Worm (Caenorhabditis elegans) whole organism, early embryonic: ENCODE results near the gene ulp-4.

ENCODE experiments used
- ama-1 ChIP-seq: fragments of 150-350 bp; optimal IDR thresholded peaks from 2 replicates; lab custom pipeline; 2014
- ets-7 ChIP-seq: sonication (generic microtip); optimal IDR thresholded peaks from 2 replicates; lab custom pipeline; 2016; ENCODE audit warnings: missing genotype, missing genetic modification characterization, missing compliant biosample characterization
- flt-1 ChIP-seq: fragments of 200-800 bp; sonication (Bioruptor generic); IDR thresholded peaks from 2 replicates; pipeline ENCODE4 v1.3.6; 2022; ENCODE audit warnings: missing genetic modification characterization, missing compliant biosample characterization
- hmbx-1 ChIP-seq: sonication (generic microtip); optimal IDR thresholded peaks from 2 replicates; lab custom pipeline; 2016; ENCODE audit warnings: mild to moderate bottlenecking, missing genetic modification characterization, missing compliant biosample characterization
- scrt-1 ChIP-seq: fragments of 200-800 bp; sonication (Bioruptor generic); IDR thresholded peaks from 2 replicates; pipeline ENCODE4 v1.3.6; 2022; ENCODE audit warnings: missing genetic modification characterization, missing compliant biosample characterization
- sea-1 ChIP-seq: fragments of 200-800 bp; sonication (Bioruptor generic); conservative IDR thresholded peaks from 2 replicates; pipeline ENCODE4 v1.3.6; 2022; ENCODE audit warnings: missing genetic modification characterization, missing compliant biosample characterization
- tra-4 ChIP-seq: sonication (generic microtip); optimal IDR thresholded peaks from 2 replicates; lab custom pipeline; 2017; ENCODE audit warnings: missing genetic modification characterization, missing compliant biosample characterization

- no peak for TF ChIP-seq sea-1 (GFP tag; lab: Robert Waterston, UW)
- TF ChIP-seq scrt-1 = no peak
- no peak for TF ChIP-seq ama-1
- no peak for TF ChIP-seq flt-1 (GFP tag; lab: Robert Waterston, UW)
- TF ChIP-seq hmbx-1 = no peak
- TF ChIP-seq ets-7 (tag; lab: Kevin White, UChicago) = no peak
- no peak for TF ChIP-seq tra-4 (tag; lab: Kevin White, UChicago)
These were observed 746 bp upstream of the ulp-4 start for ce11 chrII:8129040-8129387.
